Fruit fly (Drosophila melanogaster) whole organism, embryonic: Measurements from ENCODE around the gene Ufd1.

Source experiments
- Abd-B ChIP-seq: fragments of 200-800 bp; sonication (Bioruptor generic); optimal IDR thresholded peaks from 2 replicates; lab custom pipeline; 2018; ENCODE audit warnings: missing biosample characterization, mild to moderate bottlenecking, missing genetic modification characterization, moderate library complexity
- Atf-2 ChIP-seq: fragments of 200-800 bp; sonication (Bioruptor generic); optimal IDR thresholded peaks from 2 replicates; lab custom pipeline; 2016; ENCODE audit warnings: missing biosample characterization, missing genetic modification characterization
- Awh ChIP-seq: fragments of 200-800 bp; sonication (Bioruptor generic); IDR thresholded peaks from 2 replicates; pipeline ENCODE4, ENCODE4 v1.3.6; 2022; ENCODE audit warnings: missing biosample characterization, missing genetic modification characterization
- Blimp-1 ChIP-seq: fragments of 200-800 bp; sonication (Bioruptor generic); optimal IDR thresholded peaks from 3 replicates; lab custom pipeline; 2018; ENCODE audit warnings: missing biosample characterization, missing genetic modification characterization, mild to moderate bottlenecking, moderate library complexity, missing genetic modification reagents
- CG10267 ChIP-seq: fragments of 200-800 bp; sonication (Bioruptor generic); optimal IDR thresholded peaks from 2 replicates; lab custom pipeline; 2018; ENCODE audit warnings: missing biosample characterization, mild to moderate bottlenecking, missing genetic modification characterization, moderate library complexity
- CG10654 ChIP-seq: fragments of 200-800 bp; sonication (Bioruptor generic); optimal IDR thresholded peaks from 2 replicates; lab custom pipeline; 2016; ENCODE audit warnings: missing biosample characterization, missing genetic modification characterization
- CG11085 ChIP-seq: fragments of 200-800 bp; sonication (Bioruptor generic); IDR thresholded peaks from 2 replicates; pipeline ENCODE4 v1.3.6; 2022; ENCODE audit warnings: missing biosample characterization, missing genetic modification characterization
- CG12769 ChIP-seq: fragments of 200-800 bp; sonication (Bioruptor generic); optimal IDR thresholded peaks from 2 replicates; lab custom pipeline; 2019; ENCODE audit warnings: missing biosample characterization, mild to moderate bottlenecking, missing genetic modification characterization, moderate library complexity
- CG14441 ChIP-seq: fragments of 200-800 bp; sonication (Bioruptor generic); IDR thresholded peaks from 2 replicates; pipeline ENCODE4 v1.3.6; 2022; ENCODE audit warnings: missing biosample characterization, missing genetic modification characterization
- CG16779 ChIP-seq: fragments of 200-800 bp; sonication (Bioruptor generic); IDR thresholded peaks from 2 replicates; pipeline ENCODE4 v1.3.6; 2022; ENCODE audit warnings: missing biosample characterization, missing genetic modification characterization
- CG17385 ChIP-seq: fragments of 200-800 bp; sonication (Bioruptor generic); optimal IDR thresholded peaks from 3 replicates; lab custom pipeline; 2018; ENCODE audit warnings: missing biosample characterization, mild to moderate bottlenecking, missing genetic modification characterization
- CG2678 ChIP-seq: fragments of 200-800 bp; sonication (Bioruptor generic); optimal IDR thresholded peaks from 3 replicates; lab custom pipeline; 2019; ENCODE audit warnings: missing biosample characterization, mild to moderate bottlenecking, missing genetic modification characterization, moderate library complexity
- CG2875 ChIP-seq: fragments of 200-800 bp; sonication (Bioruptor generic); optimal IDR thresholded peaks from 2 replicates; lab custom pipeline; 2017; ENCODE audit warnings: missing biosample characterization, mild to moderate bottlenecking, missing genetic modification characterization, missing genetic modification reagents
- CG4328 ChIP-seq: fragments of 200-800 bp; sonication (Bioruptor generic); optimal IDR thresholded peaks from 3 replicates; lab custom pipeline; 2017; ENCODE audit warnings: missing biosample characterization, missing genetic modification reagents, missing genetic modification characterization
- CG4424 ChIP-seq: fragments of 200-800 bp; sonication (Bioruptor generic); optimal IDR thresholded peaks from 3 replicates; lab custom pipeline; 2016; ENCODE audit warnings: missing biosample characterization, missing genetic modification characterization
- CG4820 ChIP-seq: fragments of 200-800 bp; sonication (Bioruptor generic); optimal IDR thresholded peaks from 3 replicates; lab custom pipeline; 2016; ENCODE audit warnings: missing biosample characterization, missing genetic modification characterization
- CG6689 ChIP-seq: fragments of 200-800 bp; sonication (Bioruptor generic); IDR thresholded peaks from 2 replicates; pipeline ENCODE4 v1.3.6; 2022; ENCODE audit warnings: missing biosample characterization, missing genetic modification characterization
- CG7928 ChIP-seq: fragments of 200-800 bp; sonication (Bioruptor generic); optimal IDR thresholded peaks from 2 replicates; lab custom pipeline; 2017; ENCODE audit warnings: missing biosample characterization, mild to moderate bottlenecking, missing genetic modification characterization
- CG9437 ChIP-seq: fragments of 200-800 bp; sonication (Bioruptor generic); optimal IDR thresholded peaks from 2 replicates; lab custom pipeline; 2018; ENCODE audit warnings: missing biosample characterization, mild to moderate bottlenecking, missing genetic modification characterization
- D19A ChIP-seq: fragments of 200-800 bp; optimal IDR thresholded peaks from 3 replicates; lab custom pipeline; 2019; ENCODE audit warnings: missing biosample characterization, mild to moderate bottlenecking, missing genetic modification characterization, moderate library complexity
- Dfd ChIP-seq, 2 experiments: fragments of >200 bp; optimal IDR thresholded peaks; 2 replicates each; lab custom pipeline; 2017; ENCODE audit warnings: missing biosample characterization in 2 of 2, missing genetic modification characterization in 2 of 2
- Fer3 ChIP-seq: fragments of 200-800 bp; sonication (Bioruptor generic); optimal IDR thresholded peaks from 2 replicates; lab custom pipeline; 2018; ENCODE audit warnings: missing biosample characterization, mild to moderate bottlenecking, missing genetic modification characterization, moderate library complexity
- H15 ChIP-seq: fragments of 200-800 bp; sonication (Bioruptor generic); IDR thresholded peaks from 3 replicates; pipeline ENCODE4 v1.3.6; 2022; ENCODE audit warnings: missing biosample characterization, missing genetic modification characterization
- Hr78 ChIP-seq, 2 experiments: fragments of 200-800 bp in 1 of 2; fragments of >200 bp in 1 of 2; sonication (Bioruptor generic) in 1 of 2; optimal IDR thresholded peaks; 2 replicates each; lab custom pipeline; 2017 to 2019; ENCODE audit warnings: missing biosample characterization in 2 of 2, missing genetic modification characterization in 2 of 2, mild to moderate bottlenecking in 1 of 2, moderate library complexity in 1 of 2
- MTF-1 ChIP-seq: fragments of 200-800 bp; sonication (Bioruptor generic); optimal IDR thresholded peaks from 2 replicates; lab custom pipeline; 2018; ENCODE audit warnings: missing biosample characterization, mild to moderate bottlenecking, missing genetic modification characterization, borderline replicate concordance
- Nf-YB ChIP-seq: fragments of 200-800 bp; sonication (Bioruptor generic); optimal IDR thresholded peaks from 3 replicates; lab custom pipeline; 2019; ENCODE audit warnings: missing biosample characterization, mild to moderate bottlenecking, missing genetic modification characterization, moderate library complexity
- NfI ChIP-seq: fragments of 200-800 bp; sonication (Bioruptor generic); optimal IDR thresholded peaks from 3 replicates; lab custom pipeline; 2018; ENCODE audit warnings: missing biosample characterization, mild to moderate bottlenecking, missing genetic modification characterization, moderate library complexity
- Stat92E ChIP-seq, 3 experiments: fragments of >200 bp in 2 of 3; fragments of 200-800 bp in 1 of 3; sonication (Bioruptor generic) in 1 of 3; optimal IDR thresholded peaks; 2 replicates each; lab custom pipeline; 2017 to 2019; ENCODE audit warnings: missing biosample characterization in 3 of 3, missing genetic modification characterization in 3 of 3, mild to moderate bottlenecking in 1 of 3, moderate library complexity in 1 of 3
- Usf ChIP-seq: fragments of 200-800 bp; sonication (Bioruptor generic); optimal IDR thresholded peaks from 2 replicates; lab custom pipeline; 2017; ENCODE audit warnings: missing genotype, missing biosample characterization, missing genetic modification characterization
- abd-A ChIP-seq: fragments of 200-800 bp; sonication (Bioruptor generic); optimal IDR thresholded peaks from 3 replicates; lab custom pipeline; 2019; ENCODE audit warnings: missing biosample characterization, mild to moderate bottlenecking, missing genetic modification characterization, moderate library complexity
- ara ChIP-seq: fragments of 200-800 bp; sonication (Bioruptor generic); IDR thresholded peaks from 2 replicates; pipeline ENCODE4 v1.3.6; 2022; ENCODE audit warnings: missing biosample characterization, missing genetic modification characterization
- ash1 ChIP-seq: fragments of 200-800 bp; sonication (Bioruptor generic); optimal IDR thresholded peaks from 2 replicates; lab custom pipeline; 2018; ENCODE audit warnings: missing biosample characterization, mild to moderate bottlenecking, missing genetic modification characterization
- cad ChIP-seq: fragments of >200 bp; optimal IDR thresholded peaks from 2 replicates; lab custom pipeline; 2017; ENCODE audit warnings: missing biosample characterization, missing genetic modification characterization
- dan ChIP-seq: fragments of 200-800 bp; sonication (Bioruptor generic); IDR thresholded peaks from 2 replicates; pipeline ENCODE4 v1.3.6; 2022; ENCODE audit warnings: missing biosample characterization, missing genetic modification characterization
- dpn ChIP-seq, 2 experiments: fragments of 200-800 bp; sonication (Bioruptor generic); optimal IDR thresholded peaks; 3 replicates each; lab custom pipeline; 2016; ENCODE audit warnings: missing biosample characterization in 2 of 2, missing genetic modification characterization in 2 of 2
- en ChIP-seq: fragments of 200-800 bp; sonication (Bioruptor generic); optimal IDR thresholded peaks from 2 replicates; lab custom pipeline; 2016; ENCODE audit warnings: missing biosample characterization, missing genetic modification characterization
- ewg ChIP-seq: fragments of 200-800 bp; sonication (Bioruptor generic); optimal IDR thresholded peaks from 3 replicates; lab custom pipeline; 2017; ENCODE audit warnings: mild to moderate bottlenecking, missing biosample characterization, missing genetic modification reagents, missing genetic modification characterization
- fd64A ChIP-seq: fragments of 200-800 bp; sonication (Bioruptor generic); optimal IDR thresholded peaks from 3 replicates; lab custom pipeline; 2018; ENCODE audit warnings: missing biosample characterization, mild to moderate bottlenecking, missing genetic modification characterization
- grn ChIP-seq: fragments of 200-800 bp; sonication (Bioruptor generic); optimal IDR thresholded peaks from 3 replicates; lab custom pipeline; 2017; ENCODE audit warnings: missing biosample characterization, missing genetic modification characterization
- ind ChIP-seq: fragments of 200-800 bp; sonication (Bioruptor generic); optimal IDR thresholded peaks from 3 replicates; lab custom pipeline; 2016; ENCODE audit warnings: missing biosample characterization, missing genetic modification characterization
- kni ChIP-seq: fragments of 200-800 bp; sonication (Bioruptor generic); optimal IDR thresholded peaks from 3 replicates; lab custom pipeline; 2017; ENCODE audit warnings: mild to moderate bottlenecking, missing biosample characterization, missing genetic modification reagents, missing genetic modification characterization
- lola ChIP-seq, 3 experiments: fragments of >200 bp in 2 of 3; fragments of 200-800 bp in 1 of 3; sonication (Bioruptor generic) in 1 of 3; optimal IDR thresholded peaks; 2 replicates each; lab custom pipeline; 2017 to 2019; ENCODE audit warnings: missing biosample characterization in 3 of 3, missing genetic modification characterization in 3 of 3, mild to moderate bottlenecking in 1 of 3, moderate library complexity in 1 of 3
- oc ChIP-seq: fragments of 200-800 bp; sonication (Bioruptor generic); optimal IDR thresholded peaks from 2 replicates; lab custom pipeline; 2018; ENCODE audit warnings: missing biosample characterization, mild to moderate bottlenecking, missing genetic modification characterization, moderate library complexity
- pros ChIP-seq: fragments of 200-800 bp; sonication (Bioruptor generic); optimal IDR thresholded peaks from 3 replicates; lab custom pipeline; 2019; ENCODE audit warnings: missing biosample characterization, mild to moderate bottlenecking, missing genetic modification characterization, moderate library complexity
- sd ChIP-seq: fragments of 200-800 bp; sonication (Bioruptor generic); optimal IDR thresholded peaks from 3 replicates; lab custom pipeline; 2018; ENCODE audit warnings: missing biosample characterization, mild to moderate bottlenecking, missing genetic modification characterization, moderate library complexity
- seq ChIP-seq: fragments of 200-800 bp; sonication (Bioruptor generic); IDR thresholded peaks from 2 replicates; pipeline ENCODE4 v1.3.6; 2022; ENCODE audit warnings: missing biosample characterization, missing genetic modification characterization
- vvl ChIP-seq: fragments of 200-800 bp; sonication (Bioruptor generic); IDR thresholded peaks from 2 replicates; pipeline ENCODE4 v1.3.6; 2022; ENCODE audit warnings: missing biosample characterization, missing genetic modification characterization
- wdn ChIP-seq: fragments of 200-800 bp; sonication (Bioruptor generic); IDR thresholded peaks from 2 replicates; pipeline ENCODE4 v1.3.6; 2022; ENCODE audit warnings: missing biosample characterization, missing genetic modification characterization

The Ufd1 gene

DNA sequence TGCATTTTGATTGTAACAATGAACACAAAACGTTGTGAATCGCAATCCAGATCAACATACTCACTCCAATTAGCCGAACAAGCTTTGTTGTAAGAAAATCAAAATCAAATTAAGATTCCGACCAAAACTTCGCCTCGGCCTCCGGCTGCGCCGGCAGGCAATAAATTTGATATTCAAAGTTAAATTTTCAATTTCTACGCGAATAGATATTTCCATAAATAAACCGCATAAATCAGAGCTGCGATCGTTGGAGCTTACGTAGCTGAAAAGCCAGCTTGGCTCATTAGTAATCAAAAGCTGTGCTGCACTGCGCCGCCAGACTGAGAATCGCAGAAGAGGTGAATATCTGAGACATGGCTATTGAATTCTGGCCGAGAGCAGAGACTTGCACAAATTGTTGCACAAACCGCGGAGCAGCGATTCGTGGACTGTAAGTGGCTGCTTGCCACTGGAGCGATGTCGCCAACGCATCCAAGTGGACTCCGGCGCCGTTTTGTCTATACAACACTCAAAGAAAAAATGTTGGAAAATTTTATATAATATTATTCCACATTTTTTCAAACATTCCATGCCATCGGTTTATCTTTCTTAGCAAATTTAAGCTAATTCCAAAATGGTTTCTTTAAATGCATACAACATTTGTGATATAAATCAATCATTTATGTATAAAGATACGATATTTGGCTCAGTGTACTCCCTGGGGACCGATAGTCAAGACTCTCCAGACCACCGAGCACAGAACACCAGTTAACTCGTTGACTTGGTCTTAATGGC lies 25.6 kb upstream of the Ufd1 start (continued):
- TF ChIP-seq CG17385 (peak; percentile 29), Usf (GFP tag; lab: Kevin White, UChicago) (no peak), CG7928 (GFP tag; lab: Kevin White, UChicago) (no peak), CG10654 (GFP tag; lab: Kevin White, UChicago) (peak; percentile 25), H15 (GFP tag; lab: Robert Waterston, UW) (no peak), fd64A (GFP tag; lab: Kevin White, UChicago) (no peak), Abd-B (GFP tag; lab: Kevin White, UChicago) (peak; percentile 6), MTF-1 (GFP tag; lab: Kevin White, UChicago) (peak; percentile 2), CG4328 (GFP tag; lab: Kevin White, UChicago) (no peak), D19A (tag; lab: Kevin White, UChicago) (peak; percentile 58), ewg (GFP tag; lab: Kevin White, UChicago) (peak; percentile 5), dpn (GFP tag; optimal IDR thresholded peaks at IDR 0.05; lab: Kevin White, UChicago) (peak in 1 of 2 experiments; percentile 19), CG2875 (GFP tag; lab: Kevin White, UChicago) (peak; percentile 22), CG12769 (tag; lab: Kevin White, UChicago) (peak; percentile 48), CG11085 (GFP tag; lab: Robert Waterston, UW) (no peak), ind (GFP tag; lab: Kevin White, UChicago) (peak; percentile 49), CG2678 (tag; lab: Kevin White, UChicago) (peak; percentile 65), CG4820 (GFP tag; lab: Kevin White, UChicago) (peak; percentile 41), CG10267 (tag; lab: Kevin White, UChicago) (peak; percentile 52), en (GFP tag; lab: Kevin White, UChicago) (no peak), CG14441 (GFP tag; lab: Robert Waterston, UW) (peak; percentile 49; the same call in 1 of the 2 replicates), pros (GFP tag; lab: Kevin White, UChicago) (peak; percentile 26), ara (peak; percentile 56; the same call in 1 of the 2 replicates), CG6689 (peak; percentile 57; the same call in 1 of the 2 replicates), NfI (GFP tag; lab: Kevin White, UChicago) (peak; percentile 20), Fer3 (peak; percentile 6), CG4424 (peak; percentile 47), CG9437 (peak; percentile 35)

DNA sequence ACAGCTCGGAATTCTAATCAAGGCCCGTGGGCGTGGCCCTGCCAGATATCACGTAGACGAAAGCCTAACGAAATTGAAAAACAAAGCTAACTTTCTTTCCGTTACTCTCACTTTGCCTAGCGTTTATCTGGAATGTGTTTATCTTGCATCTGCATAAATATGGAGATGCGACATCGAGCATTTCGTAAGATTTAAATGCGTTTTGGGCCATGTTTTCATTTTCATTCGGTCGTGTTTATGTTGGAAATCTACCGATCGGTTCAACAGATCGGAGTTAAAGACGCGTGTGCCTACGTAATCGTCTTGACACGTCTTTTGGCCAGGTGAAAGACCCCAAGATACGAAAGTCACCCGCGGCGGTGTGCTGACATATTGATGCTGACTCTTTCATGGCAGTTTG lies 24.7 kb upstream of the Ufd1 start:
- no peak for TF ChIP-seq cad (GFP tag; lab: Kevin White, UChicago)
- TF ChIP-seq Atf-2 (GFP tag; lab: Kevin White, UChicago): no peak
- peak; percentile 99 for TF ChIP-seq Blimp-1 (GFP tag; lab: Kevin White, UChicago)
- TF ChIP-seq ash1 (GFP tag; lab: Kevin White, UChicago): no peak
- peak; percentile 54; the same call in 1 of the 2 replicates for TF ChIP-seq Awh (GFP tag; lab: Robert Waterston, UW)
- peak; percentile 75; the same call in 1 of the 2 replicates for TF ChIP-seq vvl
- no peak for TF ChIP-seq Nf-YB (GFP tag; lab: Kevin White, UChicago)
- TF ChIP-seq kni (GFP tag; lab: Kevin White, UChicago): peak; percentile 85
- peak; percentile 82 for TF ChIP-seq grn (GFP tag; lab: Kevin White, UChicago)
- peak; percentile 96 for TF ChIP-seq pros (GFP tag; lab: Kevin White, UChicago)
- TF ChIP-seq lola (GFP tag; optimal IDR thresholded peaks at IDR 0.05; lab: Kevin White, UChicago): no peak
- peak in 1 of 2 experiments; percentile 14 for TF ChIP-seq Hr78 (GFP tag; optimal IDR thresholded peaks at IDR 0.05; lab: Kevin White, UChicago)
- no peak for TF ChIP-seq CG4424
- TF ChIP-seq dan (GFP tag; lab: Robert Waterston, UW): no peak
- no peak for TF ChIP-seq CG16779
- no peak for TF ChIP-seq Dfd (GFP tag; optimal IDR thresholded peaks at IDR 0.05; lab: Kevin White, UChicago)
- TF ChIP-seq seq (GFP tag; lab: Robert Waterston, UW): no peak
- peak; percentile 88 for TF ChIP-seq sd (tag; lab: Kevin White, UChicago)
- TF ChIP-seq wdn (GFP tag; lab: Robert Waterston, UW): no peak
- TF ChIP-seq abd-A (tag; lab: Kevin White, UChicago): peak; percentile 76
- TF ChIP-seq oc (tag; lab: Kevin White, UChicago): peak; percentile 69
- TF ChIP-seq Stat92E (GFP tag; optimal IDR thresholded peaks at IDR 0.05; lab: Kevin White, UChicago): no peak
